Worm (Caenorhabditis elegans) whole organism, late embryonic: ENCODE measurements around the gene C34C12.2.

Source experiments
- F13H6.1 ChIP-seq: sonication (generic microtip); optimal IDR thresholded peaks from 2 replicates; lab custom pipeline; 2016; ENCODE audit warnings: missing genetic modification characterization, missing compliant biosample characterization
- ceh-24 ChIP-seq: sonication (generic microtip); optimal IDR thresholded peaks from 2 replicates; lab custom pipeline; 2016; ENCODE audit warnings: mild to moderate bottlenecking, missing genetic modification characterization, missing compliant biosample characterization
- dve-1 ChIP-seq: sonication (generic microtip); optimal IDR thresholded peaks from 2 replicates; lab custom pipeline; 2017; ENCODE audit warnings: antibody characterized with exemption, mild to moderate bottlenecking, missing genetic modification characterization, missing compliant biosample characterization
- fkh-10 ChIP-seq: fragments of 150-350 bp; optimal IDR thresholded peaks from 2 replicates; lab custom pipeline; 2014; ENCODE audit warnings: missing biosample characterization, missing genetic modification reagents, missing genetic modification characterization
- nfya-1 ChIP-seq: sonication (generic microtip); optimal IDR thresholded peaks from 2 replicates; lab custom pipeline; 2017; ENCODE audit warnings: missing genetic modification characterization, mild to moderate bottlenecking, missing compliant biosample characterization, antibody characterized with exemption, moderate library complexity
- ref-2 ChIP-seq: sonication (generic microtip); optimal IDR thresholded peaks from 2 replicates; lab custom pipeline; 2016; ENCODE audit warnings: missing genetic modification characterization, missing compliant biosample characterization
- sox-4 ChIP-seq: sonication (generic microtip); optimal IDR thresholded peaks from 2 replicates; lab custom pipeline; 2017; ENCODE audit warnings: mild to moderate bottlenecking, missing genetic modification characterization, inconsistent platforms, missing compliant biosample characterization
- tbx-2 ChIP-seq: sonication (generic microtip); optimal IDR thresholded peaks from 2 replicates; lab custom pipeline; 2016; ENCODE audit warnings: missing genetic modification characterization, missing compliant biosample characterization
- unc-42 ChIP-seq: sonication (generic microtip); optimal IDR thresholded peaks from 2 replicates; lab custom pipeline; 2016; ENCODE audit warnings: missing genotype, missing genetic modification characterization, missing compliant biosample characterization
- unc-86 ChIP-seq: sonication (generic microtip); optimal IDR thresholded peaks from 2 replicates; lab custom pipeline; 2016; ENCODE audit warnings: missing genetic modification characterization, missing compliant biosample characterization
- zip-5 ChIP-seq: sonication (generic microtip); optimal IDR thresholded peaks from 2 replicates; lab custom pipeline; 2016; ENCODE audit warnings: missing genetic modification characterization, missing compliant biosample characterization

- TF ChIP-seq unc-86 (tag; lab: Kevin White, UChicago) (peak; percentile 82), sox-4 (no peak), ref-2 (tag; lab: Kevin White, UChicago) (peak; percentile 95), ceh-24 (tag; lab: Kevin White, UChicago) (no peak), F13H6.1 (tag; lab: Kevin White, UChicago) (peak; percentile 79), zip-5 (tag; lab: Kevin White, UChicago) (peak; percentile 98), fkh-10 (GFP tag; lab: Kevin White, UChicago) (no peak), dve-1 (tag; lab: Kevin White, UChicago) (no peak), tbx-2 (peak; percentile 97), nfya-1 (tag; lab: Kevin White, UChicago) (no peak), unc-42 (tag; lab: Kevin White, UChicago) (peak; percentile 70)
Measured at ce11 chrIII:3476245-3476644, 22.7 kb downstream of the C34C12.2 start.
